Worm (Caenorhabditis elegans) whole organism, young adult: ENCODE data around the gene his-48.

Source experiments
- B0019.2 ChIP-seq: fragments of 200-800 bp; sonication (Bioruptor generic); conservative IDR thresholded peaks from 2 replicates; pipeline ENCODE4 v1.3.6; 2022; ENCODE audit warnings: missing genetic modification reagents, missing genetic modification characterization, missing compliant biosample characterization
- C17E4.6 ChIP-seq: fragments of 200-800 bp; sonication (Bioruptor generic); IDR thresholded peaks from 2 replicates; pipeline ENCODE4 v1.3.6; 2022; ENCODE audit warnings: missing genetic modification reagents, missing genetic modification characterization, missing compliant biosample characterization
- F33H1.4 ChIP-seq: fragments of 200-800 bp; sonication (Bioruptor generic); IDR thresholded peaks from 2 replicates; pipeline ENCODE4 v1.3.6; 2022; ENCODE audit warnings: missing genetic modification reagents, missing genetic modification characterization, missing compliant biosample characterization
- F37B4.10 ChIP-seq: fragments of 200-800 bp; sonication (Bioruptor generic); IDR thresholded peaks from 2 replicates; pipeline ENCODE4 v1.3.6; 2022; ENCODE audit warnings: missing genetic modification characterization, missing compliant biosample characterization
- F39B2.1 ChIP-seq: fragments of 200-800 bp; sonication (Bioruptor generic); IDR thresholded peaks from 2 replicates; pipeline ENCODE4 v1.3.6; 2022; ENCODE audit warnings: missing genetic modification reagents, missing genetic modification characterization, missing compliant biosample characterization
- F49E8.2 ChIP-seq: sonication (generic microtip); optimal IDR thresholded peaks from 3 replicates; lab custom pipeline; 2017; ENCODE audit warnings: missing genetic modification characterization, mild to moderate bottlenecking, missing compliant biosample characterization, antibody characterized with exemption, moderate library complexity; ENCODE audit not compliant: insufficient read depth
- F57A8.1 ChIP-seq: fragments of 200-800 bp; sonication (Bioruptor generic); optimal IDR thresholded peaks from 2 replicates; lab custom pipeline; 2018; ENCODE audit warnings: mild to moderate bottlenecking, missing genetic modification characterization, moderate library complexity, missing compliant biosample characterization
- Y56A3A.18 ChIP-seq: fragments of 200-800 bp; sonication (Bioruptor generic); IDR thresholded peaks from 2 replicates; pipeline ENCODE4 v1.3.6; 2022; ENCODE audit warnings: missing genetic modification reagents, missing genetic modification characterization, missing compliant biosample characterization
- aptf-3 ChIP-seq: fragments of 200-800 bp; sonication (Bioruptor generic); IDR thresholded peaks from 2 replicates; pipeline ENCODE4 v1.3.6; 2022; ENCODE audit warnings: missing genetic modification characterization, missing compliant biosample characterization
- attf-5 ChIP-seq: fragments of 200-800 bp; sonication (Bioruptor generic); optimal IDR thresholded peaks from 2 replicates; lab custom pipeline; 2018; ENCODE audit warnings: mild to moderate bottlenecking, missing genetic modification characterization, missing compliant biosample characterization
- cebp-1 ChIP-seq, 2 experiments: fragments of 200-800 bp in 1 of 2; sonication (Bioruptor generic) in 1 of 2; sonication (generic microtip) in 1 of 2; IDR thresholded peaks in 1 of 2; optimal IDR thresholded peaks in 1 of 2; 2 replicates each; pipeline versions ENCODE4 v1.3.6 to Lab custom; 2017 to 2022; ENCODE audit warnings: missing compliant biosample characterization in 2 of 2, missing genetic modification characterization in 2 of 2, mild to moderate bottlenecking in 1 of 2, missing genetic modification reagents in 1 of 2, moderate library complexity in 1 of 2
- cebp-2 ChIP-seq: fragments of 200-800 bp; sonication (Bioruptor generic); IDR thresholded peaks from 2 replicates; pipeline ENCODE4 v1.3.6; 2022; ENCODE audit warnings: missing genetic modification characterization, missing compliant biosample characterization
- ceh-91 ChIP-seq: fragments of 200-800 bp; sonication (Bioruptor generic); IDR thresholded peaks from 2 replicates; pipeline ENCODE4 v1.3.6; 2022; ENCODE audit warnings: missing genetic modification reagents, missing genetic modification characterization, missing compliant biosample characterization
- dox-1 ChIP-seq: fragments of 200-800 bp; sonication (Bioruptor generic); IDR thresholded peaks from 2 replicates; pipeline ENCODE4 v1.3.6; 2022; ENCODE audit warnings: missing genetic modification reagents, missing genetic modification characterization, missing compliant biosample characterization
- efl-1 ChIP-seq: fragments of 150-350 bp; optimal IDR thresholded peaks from 2 replicates; lab custom pipeline; 2014; ENCODE audit warnings: missing biosample characterization, missing genetic modification reagents, missing genetic modification characterization
- egl-18 ChIP-seq: fragments of 200-800 bp; sonication (Bioruptor generic); IDR thresholded peaks from 2 replicates; pipeline ENCODE4 v1.3.6; 2022; ENCODE audit warnings: missing genetic modification reagents, missing genetic modification characterization, missing compliant biosample characterization
- egl-44 ChIP-seq: fragments of 200-800 bp; sonication (Bioruptor generic); IDR thresholded peaks from 2 replicates; pipeline ENCODE4 v1.3.6; 2022; ENCODE audit warnings: missing genetic modification reagents, missing genetic modification characterization, missing compliant biosample characterization
- egrh-3 ChIP-seq: fragments of 200-800 bp; sonication (Bioruptor generic); IDR thresholded peaks from 2 replicates; pipeline ENCODE4 v1.3.6; 2022; ENCODE audit warnings: missing genetic modification reagents, missing genetic modification characterization, missing compliant biosample characterization
- ekl-4 ChIP-seq: fragments of 200-800 bp; sonication (Bioruptor generic); IDR thresholded peaks from 2 replicates; pipeline ENCODE4 v1.3.6; 2022; ENCODE audit warnings: missing genetic modification reagents, missing genetic modification characterization, missing compliant biosample characterization
- gei-17 ChIP-seq: fragments of 200-800 bp; sonication (Bioruptor generic); optimal IDR thresholded peaks from 2 replicates; lab custom pipeline; 2018; ENCODE audit warnings: mild to moderate bottlenecking, missing genetic modification characterization, missing compliant biosample characterization
- hlh-12 ChIP-seq: sonication (generic microtip); optimal IDR thresholded peaks from 2 replicates; lab custom pipeline; 2016; ENCODE audit warnings: missing genetic modification characterization, missing compliant biosample characterization
- hrde-1 ChIP-seq: sonication (generic microtip); optimal IDR thresholded peaks from 2 replicates; lab custom pipeline; 2016; ENCODE audit warnings: missing genetic modification characterization, mild to moderate bottlenecking, missing compliant biosample characterization, moderate library complexity, missing genotype, missing genetic modification reagents, borderline replicate concordance
- hsf-1 ChIP-seq: fragments of 200-800 bp; sonication (Bioruptor generic); IDR thresholded peaks from 2 replicates; pipeline ENCODE4 v1.3.6; 2022; ENCODE audit warnings: missing genetic modification reagents, missing genetic modification characterization, missing compliant biosample characterization
- lin-54 ChIP-seq: fragments of 200-800 bp; sonication (Bioruptor generic); optimal IDR thresholded peaks from 2 replicates; lab custom pipeline; 2018; ENCODE audit warnings: mild to moderate bottlenecking, missing genetic modification characterization, missing compliant biosample characterization
- madf-10 ChIP-seq: sonication (generic microtip); optimal IDR thresholded peaks from 2 replicates; lab custom pipeline; 2016; ENCODE audit warnings: mild to moderate bottlenecking, missing genetic modification characterization, missing compliant biosample characterization
- madf-3 ChIP-seq: fragments of 200-800 bp; sonication (Bioruptor generic); IDR thresholded peaks from 2 replicates; pipeline ENCODE4 v1.3.6; 2022; ENCODE audit warnings: missing genetic modification reagents, missing genetic modification characterization, missing compliant biosample characterization
- madf-6 ChIP-seq: fragments of 200-800 bp; sonication (Bioruptor generic); IDR thresholded peaks from 2 replicates; pipeline ENCODE4 v1.3.6; 2022; ENCODE audit warnings: missing genetic modification reagents, missing genetic modification characterization, missing compliant biosample characterization
- madf-8 ChIP-seq: fragments of 200-800 bp; sonication (Bioruptor generic); conservative IDR thresholded peaks from 2 replicates; pipeline ENCODE4 v1.3.6; 2022; ENCODE audit warnings: missing genetic modification reagents, missing genetic modification characterization, missing compliant biosample characterization
- nhr-27 ChIP-seq: fragments of 200-800 bp; sonication (Bioruptor generic); optimal IDR thresholded peaks from 2 replicates; lab custom pipeline; 2018; ENCODE audit warnings: mild to moderate bottlenecking, missing genetic modification characterization, moderate library complexity, missing compliant biosample characterization
- pbrm-1 ChIP-seq: fragments of 200-800 bp; sonication (Bioruptor generic); IDR thresholded peaks from 2 replicates; pipeline ENCODE4 v1.3.6; 2022; ENCODE audit warnings: missing genetic modification reagents, missing genetic modification characterization, missing compliant biosample characterization
- sdz-38 ChIP-seq: sonication (generic microtip); optimal IDR thresholded peaks from 2 replicates; lab custom pipeline; 2016; ENCODE audit warnings: missing genotype, missing genetic modification characterization, missing compliant biosample characterization
- snpc-1.1 ChIP-seq: sonication (generic microtip); optimal IDR thresholded peaks from 2 replicates; lab custom pipeline; 2017; ENCODE audit warnings: missing genetic modification characterization, mild to moderate bottlenecking, missing compliant biosample characterization, antibody characterized with exemption, moderate library complexity, missing genotype, missing genetic modification reagents; ENCODE audit not compliant: insufficient read depth
- tbp1 ChIP-seq: fragments of 200-800 bp; sonication (Bioruptor generic); optimal IDR thresholded peaks from 2 replicates; lab custom pipeline; 2018; ENCODE audit warnings: mild to moderate bottlenecking, missing genetic modification characterization, missing compliant biosample characterization
- tlf-1 ChIP-seq: fragments of 200-800 bp; sonication (Bioruptor generic); optimal IDR thresholded peaks from 2 replicates; lab custom pipeline; 2018; ENCODE audit warnings: mild to moderate bottlenecking, missing genetic modification characterization, missing compliant biosample characterization
- unc-62 ChIP-seq: fragments of 150-350 bp; optimal IDR thresholded peaks from 2 replicates; lab custom pipeline; 2014; ENCODE audit warnings: missing biosample characterization, missing genetic modification reagents, missing genetic modification characterization
- ztf-22 ChIP-seq: fragments of 200-800 bp; sonication (Bioruptor generic); optimal IDR thresholded peaks from 2 replicates; lab custom pipeline; 2018; ENCODE audit warnings: mild to moderate bottlenecking, missing genetic modification characterization, moderate library complexity, missing compliant biosample characterization
- ztf-25 ChIP-seq: fragments of 200-800 bp; sonication (Bioruptor generic); IDR thresholded peaks from 2 replicates; pipeline ENCODE4 v1.3.6; 2022; ENCODE audit warnings: missing genetic modification reagents, missing genetic modification characterization, missing compliant biosample characterization

The his-48 gene

DNA sequence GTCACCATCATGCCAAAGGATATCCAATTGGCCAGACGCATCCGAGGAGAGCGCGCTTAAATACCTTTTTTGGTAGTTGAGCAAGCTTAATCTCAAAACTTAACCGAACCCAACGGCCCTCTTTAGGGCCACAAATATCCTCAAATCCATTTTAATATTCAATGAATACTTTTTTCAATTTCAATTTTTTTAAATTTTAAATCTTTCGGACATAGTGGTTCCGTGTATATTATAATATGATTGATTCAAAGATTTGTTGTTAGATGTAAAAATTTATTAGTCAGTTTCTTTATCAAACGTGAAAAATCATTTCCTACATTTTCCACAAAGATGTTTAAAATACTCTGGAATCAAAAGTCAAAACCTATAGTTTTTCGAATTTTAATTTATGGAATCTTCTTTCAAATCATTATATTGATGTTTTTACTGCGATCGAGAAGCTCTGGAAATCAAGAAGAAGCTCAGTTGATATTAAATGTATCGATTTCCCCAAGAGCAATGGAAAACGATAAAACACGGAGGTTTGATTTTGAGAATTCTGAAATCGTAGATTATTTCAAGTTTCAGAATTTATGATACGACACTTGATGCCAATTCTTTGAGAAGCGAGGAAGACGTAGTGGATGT lies 2.5 kb downstream of the his-48 start, which contains the start of gene B0035.21 (continued):
- TF ChIP-seq egl-44 (GFP tag; lab: Robert Waterston, UW) (0 out of 2 replicates have a peak, but pooled peaks have one; percentile 43), cebp-2 (GFP tag; lab: Robert Waterston, UW) (no peak), hsf-1 (GFP tag; lab: Robert Waterston, UW) (peak; percentile 64), F57A8.1 (no peak), gei-17 (GFP tag; lab: Kevin White, UChicago) (no peak), lin-54 (GFP tag; lab: Kevin White, UChicago) (peak; percentile 27), snpc-1.1 (tag; lab: Kevin White, UChicago) (no peak), sdz-38 (tag; lab: Kevin White, UChicago) (no peak), ceh-91 (GFP tag; lab: Robert Waterston, UW) (no peak), ekl-4 (GFP tag; lab: Robert Waterston, UW) (peak; percentile 38; the same call in 1 of the 2 replicates), hrde-1 (no peak), tbp1 (GFP tag; lab: Kevin White, UChicago) (no peak), dox-1 (GFP tag; lab: Robert Waterston, UW) (peak; percentile 75), C17E4.6 (peak; percentile 51; the same call in 1 of the 2 replicates), unc-62 (no peak), F33H1.4 (GFP tag; lab: Robert Waterston, UW) (peak; percentile 22; the same call in 1 of the 2 replicates), ztf-25 (GFP tag; lab: Robert Waterston, UW) (0 out of 2 replicates have a peak, but pooled peaks have one; percentile 16), madf-6 (peak; percentile 73), F37B4.10 (GFP tag; lab: Robert Waterston, UW) (no peak), B0019.2 (GFP tag; lab: Robert Waterston, UW) (0 out of 2 replicates have a peak, but pooled peaks have one; percentile 15), F39B2.1 (GFP tag; lab: Robert Waterston, UW) (peak; percentile 85)

- TF ChIP-seq nhr-27 (tag; lab: Kevin White, UChicago) (no peak), madf-6 (no peak), tlf-1 (no peak), cebp-1 (GFP tag; IDR thresholded peaks at IDR 0.05; lab: Robert Waterston, UW) (no peak), cebp-1 (tag; optimal IDR thresholded peaks at IDR 0.05; lab: Kevin White, UChicago) (no peak), ztf-22 (GFP tag; lab: Kevin White, UChicago) (no peak), attf-5 (GFP tag; lab: Kevin White, UChicago) (no peak), F49E8.2 (tag; lab: Kevin White, UChicago) (no peak), madf-8 (GFP tag; lab: Robert Waterston, UW) (no peak), aptf-3 (GFP tag; lab: Robert Waterston, UW) (no peak), madf-10 (tag; lab: Kevin White, UChicago) (no peak), egrh-3 (GFP tag; lab: Robert Waterston, UW) (no peak), pbrm-1 (GFP tag; lab: Robert Waterston, UW) (no peak), egl-18 (no peak), hlh-12 (tag; lab: Kevin White, UChicago) (no peak), efl-1 (no peak), Y56A3A.18 (GFP tag; lab: Robert Waterston, UW) (no peak), madf-3 (GFP tag; lab: Robert Waterston, UW) (no peak)
Observed at ce11 chrIV:11329269-11329668, 4.7 kb downstream of the his-48 start, which contains the start of gene leo-1. Gene leo-1, minus strand, starts transcription at chrIV:11329369.
